Worm (Caenorhabditis elegans): ENCODE measurements around the gene hlh-32.

DNA sequence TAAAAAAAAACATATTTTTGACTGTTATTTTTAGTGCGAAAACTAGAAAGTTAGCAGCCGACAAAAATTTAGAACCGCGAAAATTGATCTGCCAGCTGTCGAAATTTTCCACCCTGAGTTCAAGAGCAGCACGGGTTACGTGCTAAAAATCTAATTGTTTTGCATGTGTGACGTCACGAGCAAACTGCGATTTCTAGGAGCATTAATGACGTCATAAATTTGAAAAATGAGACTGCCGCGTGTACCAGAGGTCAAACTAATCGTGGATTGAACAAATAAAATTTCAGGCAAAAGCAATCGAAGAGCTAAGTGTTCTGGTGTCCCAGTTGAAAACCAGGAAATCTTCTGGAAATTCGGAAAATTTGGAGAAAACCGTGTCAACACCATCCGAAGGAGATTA is 1.5 kb downstream of the hlh-32 start:
- TF ChIP-seq nhr-48 (tag; optimal IDR thresholded peaks at IDR 0.05) (no peak), lir-3 (tag; optimal IDR thresholded peaks at IDR 0.05) (no peak), ceh-62 (tag; optimal IDR thresholded peaks at IDR 0.05) (no peak), mdl-1 (tag; optimal IDR thresholded peaks at IDR 0.05) (no peak), F10B5.3 (tag; optimal IDR thresholded peaks at IDR 0.05) (no peak), D1046.2 (GFP tag; IDR thresholded peaks at IDR 0.05) (no peak), mxl-3 (GFP tag; optimal IDR thresholded peaks at IDR 0.05) (no peak), duxl-1 (tag; optimal IDR thresholded peaks at IDR 0.05; ENCODE audit: poor library complexity) (no peak)
